Fruit fly (Drosophila melanogaster) whole organism, prepupa: Measurements from ENCODE around the gene CG17110.

Source experiments
- CG11902 ChIP-seq: fragments of 200-800 bp; sonication (Bioruptor generic); optimal IDR thresholded peaks from 3 replicates; lab custom pipeline; 2016; ENCODE audit warnings: missing biosample characterization, missing genetic modification characterization
- CG15336 ChIP-seq: fragments of 200-800 bp; sonication (Bioruptor generic); IDR thresholded peaks from 2 replicates; pipeline ENCODE4 v1.3.6; 2022; ENCODE audit warnings: missing biosample characterization, missing genetic modification characterization
- CG1621 ChIP-seq: fragments of 200-800 bp; sonication (Bioruptor generic); optimal IDR thresholded peaks from 3 replicates; lab custom pipeline; 2018; ENCODE audit warnings: missing biosample characterization, mild to moderate bottlenecking, missing genetic modification characterization
- CG16779 ChIP-seq: fragments of 200-800 bp; sonication (Bioruptor generic); optimal IDR thresholded peaks from 3 replicates; lab custom pipeline; 2017; ENCODE audit warnings: missing biosample characterization, mild to moderate bottlenecking, missing genetic modification characterization
- CG31627 ChIP-seq: fragments of 200-800 bp; sonication (Bioruptor generic); optimal IDR thresholded peaks from 3 replicates; lab custom pipeline; 2016; ENCODE audit warnings: missing biosample characterization, missing genetic modification characterization
- CG34406 ChIP-seq: fragments of 200-800 bp; sonication (Bioruptor generic); optimal IDR thresholded peaks from 3 replicates; lab custom pipeline; 2016; ENCODE audit warnings: missing biosample characterization, missing genetic modification characterization
- CG3919 ChIP-seq: fragments of 200-800 bp; sonication (Bioruptor generic); optimal IDR thresholded peaks from 3 replicates; lab custom pipeline; 2016; ENCODE audit warnings: missing biosample characterization, missing genetic modification characterization
- CG4318 ChIP-seq: fragments of 200-800 bp; sonication (Bioruptor generic); optimal IDR thresholded peaks from 3 replicates; lab custom pipeline; 2017; ENCODE audit warnings: missing biosample characterization, mild to moderate bottlenecking, missing genetic modification characterization
- CG6163 ChIP-seq: fragments of 200-800 bp; sonication (Bioruptor generic); IDR thresholded peaks from 3 replicates; pipeline ENCODE4 v1.3.6; 2022; ENCODE audit warnings: missing biosample characterization, missing genetic modification characterization
- CG6808 ChIP-seq: fragments of 200-800 bp; sonication (Bioruptor generic); optimal IDR thresholded peaks from 3 replicates; lab custom pipeline; 2017; ENCODE audit warnings: missing biosample characterization, missing genetic modification characterization, mild to moderate bottlenecking, moderate library complexity, missing genetic modification reagents
- CG6854 ChIP-seq: fragments of 200-800 bp; sonication (Bioruptor generic); optimal IDR thresholded peaks from 2 replicates; lab custom pipeline; 2017; ENCODE audit warnings: missing biosample characterization, mild to moderate bottlenecking, missing genetic modification characterization
- CG8319 ChIP-seq: fragments of 200-800 bp; sonication (Bioruptor generic); optimal IDR thresholded peaks from 3 replicates; lab custom pipeline; 2016; ENCODE audit warnings: missing biosample characterization, missing genetic modification characterization
- CG9139 ChIP-seq: fragments of 200-800 bp; sonication (Bioruptor generic); optimal IDR thresholded peaks from 3 replicates; lab custom pipeline; 2017; ENCODE audit warnings: missing biosample characterization, mild to moderate bottlenecking, missing genetic modification characterization
- Eip78C ChIP-seq: fragments of 200-800 bp; sonication (Bioruptor generic); peaks from one replicate; lab custom pipeline; 2016; ENCODE audit warnings: missing biosample characterization, missing genetic modification characterization
- Eip93F ChIP-seq: fragments of 200-800 bp; sonication (Bioruptor generic); optimal IDR thresholded peaks from 2 replicates; lab custom pipeline; 2016; ENCODE audit warnings: missing biosample characterization, mild to moderate bottlenecking, missing genetic modification characterization
- Gug ChIP-seq: fragments of 200-800 bp; sonication (Bioruptor generic); IDR thresholded peaks from 2 replicates; pipeline ENCODE4 v1.3.6; 2022; ENCODE audit warnings: missing biosample characterization, missing genetic modification characterization
- Hr38 ChIP-seq: sonication (Bioruptor generic); optimal IDR thresholded peaks from 2 replicates; lab custom pipeline; 2016; ENCODE audit warnings: missing biosample characterization, missing genetic modification characterization
- Hr39 ChIP-seq: fragments of 200-800 bp; sonication (Bioruptor generic); optimal IDR thresholded peaks from 2 replicates; lab custom pipeline; 2016; ENCODE audit warnings: missing biosample characterization, missing genetic modification characterization
- Hr4 ChIP-seq: fragments of 200-800 bp; sonication (Bioruptor generic); optimal IDR thresholded peaks from 3 replicates; lab custom pipeline; 2016; ENCODE audit warnings: missing biosample characterization, missing genetic modification characterization
- Met ChIP-seq: fragments of 200-800 bp; sonication (Bioruptor generic); optimal IDR thresholded peaks from 3 replicates; lab custom pipeline; 2016; ENCODE audit warnings: missing biosample characterization, missing genetic modification characterization
- OdsH ChIP-seq: fragments of 200-800 bp; sonication (Bioruptor generic); optimal IDR thresholded peaks from 3 replicates; lab custom pipeline; 2016; ENCODE audit warnings: missing biosample characterization, missing genetic modification characterization
- Smox ChIP-seq: fragments of 200-800 bp; sonication (Bioruptor generic); optimal IDR thresholded peaks from 3 replicates; lab custom pipeline; 2016; ENCODE audit warnings: missing biosample characterization, missing genetic modification characterization
- achi ChIP-seq: fragments of 200-800 bp; sonication (Bioruptor generic); optimal IDR thresholded peaks from 3 replicates; lab custom pipeline; 2016; ENCODE audit warnings: missing biosample characterization, missing genetic modification characterization
- cyc ChIP-seq: fragments of 200-800 bp; sonication (Bioruptor generic); optimal IDR thresholded peaks from 3 replicates; lab custom pipeline; 2016; ENCODE audit warnings: missing biosample characterization, missing genetic modification characterization
- dac ChIP-seq: fragments of 200-800 bp; sonication (Bioruptor generic); optimal IDR thresholded peaks from 2 replicates; lab custom pipeline; 2017; ENCODE audit warnings: missing biosample characterization, mild to moderate bottlenecking, missing genetic modification characterization
- dsx ChIP-seq: fragments of 200-800 bp; optimal IDR thresholded peaks from 3 replicates; lab custom pipeline; 2019; ENCODE audit warnings: missing biosample characterization, mild to moderate bottlenecking, missing genetic modification characterization, moderate library complexity; ENCODE audit not compliant: poor library complexity, severe bottlenecking
- esn ChIP-seq: fragments of 200-800 bp; sonication (Bioruptor generic); optimal IDR thresholded peaks from 2 replicates; lab custom pipeline; 2016; ENCODE audit warnings: missing biosample characterization, mild to moderate bottlenecking, missing genetic modification characterization, moderate library complexity
- fd59A ChIP-seq: fragments of 200-800 bp; sonication (Bioruptor generic); optimal IDR thresholded peaks from 2 replicates; lab custom pipeline; 2017; ENCODE audit warnings: missing biosample characterization, mild to moderate bottlenecking, missing genetic modification characterization, missing genetic modification reagents
- fkh ChIP-seq: fragments of 200-800 bp; sonication (Bioruptor generic); optimal IDR thresholded peaks from 3 replicates; lab custom pipeline; 2017; ENCODE audit warnings: missing biosample characterization, mild to moderate bottlenecking, missing genetic modification characterization, moderate library complexity
- pdm3 ChIP-seq: fragments of 200-800 bp; sonication (Bioruptor generic); optimal IDR thresholded peaks from 3 replicates; lab custom pipeline; 2016; ENCODE audit warnings: missing biosample characterization, missing genetic modification characterization
- ss ChIP-seq, 2 experiments: fragments of 200-800 bp; sonication (Bioruptor generic); optimal IDR thresholded peaks; 2 replicates in 1 of 2; 3 replicates in 1 of 2; lab custom pipeline; 2017 to 2018; ENCODE audit warnings: mild to moderate bottlenecking in 2 of 2, missing biosample characterization in 2 of 2, missing genetic modification characterization in 2 of 2, moderate library complexity in 1 of 2
- svp ChIP-seq: fragments of 200-800 bp; sonication (Bioruptor generic); peaks from one replicate; lab custom pipeline; 2016; ENCODE audit warnings: missing biosample characterization, missing genetic modification characterization
- vri ChIP-seq: fragments of 200-800 bp; sonication (Bioruptor generic); optimal IDR thresholded peaks from 3 replicates; lab custom pipeline; 2016; ENCODE audit warnings: missing biosample characterization, mild to moderate bottlenecking, missing genetic modification characterization

CG17110 gene

DNA sequence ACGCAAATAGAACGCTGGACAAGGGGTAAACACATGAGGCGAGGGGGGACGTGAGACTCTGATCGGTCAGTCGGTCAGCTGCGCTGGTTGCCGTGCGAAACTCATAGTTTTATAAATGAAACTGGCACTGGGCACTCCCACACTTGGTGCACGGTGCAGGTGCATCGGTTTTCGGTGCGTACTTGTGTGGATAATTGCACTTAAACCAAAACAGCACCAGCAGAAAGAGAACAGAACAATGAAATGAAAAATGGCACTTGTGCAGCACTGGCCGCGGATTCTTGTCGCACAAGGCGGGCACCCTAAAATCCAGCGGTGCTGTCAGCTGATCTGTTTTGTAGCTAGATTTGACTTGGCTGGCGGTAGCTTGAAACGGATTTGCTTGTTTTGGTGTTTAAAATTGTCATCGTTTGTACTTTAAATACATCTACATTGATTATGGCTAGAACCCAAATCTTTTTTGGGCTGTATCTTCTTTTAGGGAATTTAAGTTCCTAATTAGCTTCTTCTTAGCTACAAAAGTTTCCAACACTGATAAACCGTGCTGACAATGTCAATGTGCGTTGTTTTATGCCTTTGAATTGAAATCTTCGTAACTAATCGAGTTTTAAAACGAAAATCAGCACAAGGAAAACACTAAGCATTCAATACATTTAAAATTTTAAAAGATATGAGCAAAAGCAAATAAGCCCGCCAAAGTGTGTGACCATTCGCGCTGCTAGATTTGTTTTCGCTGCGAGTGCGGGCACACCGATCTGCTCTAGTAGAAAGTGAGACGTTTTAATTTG, 26.4 kb downstream of the CG17110 start, which contains the start of the genes Rassf and CenB1A (continued):
- TF ChIP-seq achi (GFP tag; lab: Kevin White, UChicago) (peak; percentile 28), dsx (no peak), Smox (GFP tag; lab: Kevin White, UChicago) (no peak), CG3919 (peak; percentile 58), CG15336 (GFP tag; lab: Robert Waterston, UW) (no peak; the same call in 1 of the 2 replicates), CG6163 (GFP tag; lab: Robert Waterston, UW) (peak; percentile 55; the same call in 2 of the 3 replicates), pdm3 (GFP tag; lab: Kevin White, UChicago) (no peak), cyc (GFP tag; lab: Kevin White, UChicago) (peak; percentile 58), CG16779 (tag; lab: Kevin White, UChicago) (no peak), vri (GFP tag; lab: Kevin White, UChicago) (peak; percentile 32), CG8319 (GFP tag; lab: Kevin White, UChicago) (peak; percentile 20), Eip93F (GFP tag; lab: Kevin White, UChicago) (no peak), Hr38 (GFP tag; lab: Kevin White, UChicago) (no peak), CG6808 (GFP tag; lab: Kevin White, UChicago) (peak; percentile 29), svp (GFP tag; lab: Kevin White, UChicago) (peak; percentile 76), Gug (GFP tag; lab: Robert Waterston, UW) (no peak), CG11902 (peak; percentile 45)

DNA sequence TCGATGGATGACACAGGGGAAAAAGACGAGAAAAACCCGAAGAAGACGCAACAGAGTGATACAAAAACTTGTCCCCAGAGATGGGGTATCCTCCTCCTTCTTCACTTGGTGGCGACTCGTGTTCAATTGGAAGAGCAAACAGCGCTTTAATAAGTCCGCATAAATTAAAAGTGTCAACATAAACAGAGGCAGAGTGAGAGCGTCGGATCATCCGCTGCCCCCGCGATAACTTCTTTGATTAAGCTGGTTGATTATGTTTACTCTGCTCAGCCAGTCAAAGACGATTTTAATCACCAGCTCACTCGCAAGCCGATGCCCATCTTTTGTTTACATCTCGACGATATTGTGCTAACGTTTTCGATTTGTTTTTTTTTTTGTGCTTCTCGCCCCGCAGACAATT, 28.3 kb downstream of the CG17110 start:
- TF ChIP-seq CG6854 (GFP tag; lab: Kevin White, UChicago) (peak; percentile 32), Hr4 (GFP tag; lab: Kevin White, UChicago) (no peak), CG11902 (no peak), svp (GFP tag; lab: Kevin White, UChicago) (peak; percentile 96), Eip78C (GFP tag; lab: Kevin White, UChicago) (peak; percentile 75), OdsH (GFP tag; lab: Kevin White, UChicago) (no peak), dsx (peak; percentile 48), fkh (GFP tag; lab: Kevin White, UChicago) (peak; percentile 72), CG34406 (GFP tag; lab: Kevin White, UChicago) (peak; percentile 9), ss (GFP tag; optimal IDR thresholded peaks at IDR 0.05; lab: Kevin White, UChicago) (peak in 1 of 2 experiments; percentile 36), fd59A (GFP tag; lab: Kevin White, UChicago) (peak; percentile 6)

DNA sequence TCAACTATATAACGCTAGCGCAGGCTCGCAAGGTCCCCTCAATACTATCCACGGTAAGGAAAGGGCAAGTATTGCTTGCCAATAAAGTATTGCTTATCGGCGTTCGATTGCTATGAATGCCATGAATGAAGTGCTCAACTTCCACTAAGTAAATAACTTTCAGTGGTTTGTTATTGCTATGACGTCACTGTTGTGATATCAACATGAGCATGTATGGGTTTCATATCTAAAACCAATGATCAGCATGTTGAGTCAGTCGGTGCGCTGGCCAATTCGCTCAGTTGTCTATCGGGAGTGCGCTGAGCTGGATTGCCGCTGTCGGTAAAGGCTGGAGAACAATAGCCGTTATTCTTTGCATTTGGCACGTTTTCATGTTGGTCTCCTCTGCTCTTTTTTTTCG, 29.4 kb downstream of the CG17110 start:
- TF ChIP-seq CG9139 (GFP tag; lab: Kevin White, UChicago) (no peak), fkh (GFP tag; lab: Kevin White, UChicago) (peak; percentile 76)

DNA sequence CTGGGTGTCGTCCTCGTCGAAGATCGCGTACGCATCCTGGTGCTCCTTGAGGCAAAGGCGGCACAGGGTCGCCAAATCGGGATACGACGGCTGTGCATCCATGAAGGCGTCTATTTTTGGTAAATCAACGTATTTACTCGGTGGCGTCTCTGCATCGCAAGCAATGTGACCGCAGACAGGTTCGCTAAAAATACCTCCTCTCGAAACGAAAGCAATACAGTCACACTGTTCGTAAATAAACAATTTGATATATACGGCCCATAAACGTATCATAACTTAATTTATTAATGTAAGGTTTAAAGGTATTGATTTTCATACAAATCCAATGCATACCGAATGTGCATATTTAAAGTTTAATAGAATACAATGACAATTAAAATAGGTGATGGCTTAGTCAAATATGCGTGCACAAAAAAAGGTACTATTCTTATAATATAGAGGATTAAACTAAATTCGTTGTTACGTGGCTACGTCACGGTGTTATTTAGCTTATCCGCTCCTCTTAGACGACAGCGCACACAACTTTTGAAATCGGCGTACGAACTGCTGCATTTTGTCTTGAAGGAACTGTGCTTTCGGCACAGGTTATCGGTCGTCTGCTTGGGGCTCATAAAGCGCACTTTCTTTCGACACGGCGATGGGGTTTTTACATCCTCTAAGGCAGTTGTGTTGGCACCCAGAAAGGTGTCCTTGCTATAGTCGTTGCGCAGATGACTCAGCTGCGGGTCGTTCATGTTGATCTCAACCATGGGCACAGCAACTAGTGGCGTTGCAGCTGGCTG, 34.9 kb downstream of the CG17110 start, which contains the start of gene CG31365:
Gene CG31365, minus strand, starts transcription at position 182 of the 782 bp plus-strand sequence.
- peak; percentile 10 for TF ChIP-seq CG1621 (tag; lab: Kevin White, UChicago)
- TF ChIP-seq Hr39 (GFP tag; lab: Kevin White, UChicago), result peak; percentile 15
- TF ChIP-seq fkh (GFP tag; lab: Kevin White, UChicago), result peak; percentile 99
- TF ChIP-seq dac, result no peak
- peak; percentile 46 for TF ChIP-seq Eip78C (GFP tag; lab: Kevin White, UChicago)
- TF ChIP-seq esn, result peak; percentile 49
- no peak for TF ChIP-seq CG4318 (GFP tag; lab: Kevin White, UChicago)
- peak; percentile 20 for TF ChIP-seq CG31627 (GFP tag; lab: Kevin White, UChicago)
- peak; percentile 93 for TF ChIP-seq svp (GFP tag; lab: Kevin White, UChicago)
- no peak for TF ChIP-seq CG3919
- no peak for TF ChIP-seq CG6808 (GFP tag; lab: Kevin White, UChicago)
- no peak for TF ChIP-seq Met (GFP tag; lab: Kevin White, UChicago)
- TF ChIP-seq CG6854 (GFP tag; lab: Kevin White, UChicago), result no peak
- TF ChIP-seq CG9139 (GFP tag; lab: Kevin White, UChicago), result no peak
- TF ChIP-seq CG6163 (GFP tag; lab: Robert Waterston, UW), result peak; percentile 30; the same call in 1 of the 3 replicates
